In genomic region chrX:4137452-4138164, ce11 we compare ENCODE assay signal across 5 worm cellular contexts.
TF ChIP-seq lines count a peak whose summit lies in the region.

No protein-coding gene starts in this region.

TF ChIP-seq in whole organism, L1 larva, 84 proteins besides CTCF, POLR2A, EP300 and RAD21 (continued from another document and continues in another):
- TF ChIP-seq nhr-19 (GFP tag; conservative IDR thresholded peaks at IDR 0.05; lab: Robert Waterston, UW) (peak; percentile 29; the same call in 1 of the 2 replicates), blmp-1 (tag; optimal IDR thresholded peaks at IDR 0.05; lab: Kevin White, UChicago) (no peak), egl-13 (tag; optimal IDR thresholded peaks at IDR 0.05; lab: Kevin White, UChicago) (no peak), lin-13 (GFP tag; optimal IDR thresholded peaks at IDR 0.05; lab: Kevin White, UChicago) (no peak), nhr-85 (tag; lab: Kevin White, UChicago) (peak; percentile 67), nhr-71 (tag; optimal IDR thresholded peaks at IDR 0.05; lab: Kevin White, UChicago) (peak; percentile 64), unc-130 (tag; optimal IDR thresholded peaks at IDR 0.05; lab: Kevin White, UChicago) (no peak), elt-2 (tag; optimal IDR thresholded peaks at IDR 0.05; lab: Kevin White, UChicago) (no peak), irx-1 (tag; optimal IDR thresholded peaks at IDR 0.05; lab: Kevin White, UChicago) (no peak), sptf-1 (tag; optimal IDR thresholded peaks at IDR 0.05; lab: Kevin White, UChicago) (no peak), lin-15B (tag; optimal IDR thresholded peaks at IDR 0.05; lab: Kevin White, UChicago) (no peak), snpc-4 (tag; optimal IDR thresholded peaks at IDR 0.05; lab: Kevin White, UChicago) (no peak), ztf-11 (tag; optimal IDR thresholded peaks at IDR 0.05; lab: Kevin White, UChicago) (no peak), ceh-8 (GFP tag; optimal IDR thresholded peaks at IDR 0.05; lab: Kevin White, UChicago) (no peak), C16A3.4 (tag; optimal IDR thresholded peaks at IDR 0.05; lab: Kevin White, UChicago) (no peak), nhr-28 (tag; optimal IDR thresholded peaks at IDR 0.05; lab: Kevin White, UChicago) (no peak), efl-3 (GFP tag; optimal IDR thresholded peaks at IDR 0.05; lab: Kevin White, UChicago) (no peak), ceh-63 (GFP tag; optimal IDR thresholded peaks at IDR 0.05; lab: Kevin White, UChicago) (no peak), zag-1 (tag; optimal IDR thresholded peaks at IDR 0.05; lab: Kevin White, UChicago) (no peak), fkh-8 (tag; optimal IDR thresholded peaks at IDR 0.05; lab: Kevin White, UChicago) (peak; percentile 66), fkh-10 (GFP tag; optimal IDR thresholded peaks at IDR 0.05; lab: Kevin White, UChicago) (no peak), ets-5 (GFP tag; IDR thresholded peaks at IDR 0.05; lab: Robert Waterston, UW) (no peak), swsn-7 (tag; optimal IDR thresholded peaks at IDR 0.05; lab: Kevin White, UChicago) (peak; percentile 40), aha-1 (tag; optimal IDR thresholded peaks at IDR 0.05; lab: Kevin White, UChicago) (no peak), grh-1 (GFP tag; IDR thresholded peaks at IDR 0.05; lab: Robert Waterston, UW) (no peak), C04F5.9 (tag; optimal IDR thresholded peaks at IDR 0.05; lab: Kevin White, UChicago) (no peak), pax-3 (tag; optimal IDR thresholded peaks at IDR 0.05; lab: Kevin White, UChicago) (no peak), unc-98 (GFP tag; IDR thresholded peaks at IDR 0.05; lab: Robert Waterston, UW) (no peak)

TF ChIP-seq in whole organism, L2 larva, 48 proteins besides CTCF, POLR2A, EP300 and RAD21 (continued from another document and continues in another):
- no peak for TF ChIP-seq nhr-10 (tag; optimal IDR thresholded peaks at IDR 0.05; lab: Kevin White, UChicago)
- TF ChIP-seq sma-3 (GFP tag; optimal IDR thresholded peaks at IDR 0.05; lab: Kevin White, UChicago), result no peak
- TF ChIP-seq ZK546.5 (tag; optimal IDR thresholded peaks at IDR 0.05; lab: Kevin White, UChicago), result no peak
- TF ChIP-seq sem-4 (tag; optimal IDR thresholded peaks at IDR 0.05; lab: Kevin White, UChicago), result peak; percentile 72
- TF ChIP-seq lin-13 (GFP tag; optimal IDR thresholded peaks at IDR 0.05; lab: Kevin White, UChicago), result no peak
- TF ChIP-seq elt-3 (tag; optimal IDR thresholded peaks at IDR 0.05; lab: Kevin White, UChicago), result no peak
- TF ChIP-seq nhr-23 (tag; optimal IDR thresholded peaks at IDR 0.05; lab: Kevin White, UChicago), result no peak
- no peak for TF ChIP-seq lin-39 (tag; optimal IDR thresholded peaks at IDR 0.05; lab: Kevin White, UChicago)
- TF ChIP-seq gmeb-1 (tag; optimal IDR thresholded peaks at IDR 0.05; lab: Kevin White, UChicago), result peak; percentile 12
- TF ChIP-seq nhr-129 (tag; optimal IDR thresholded peaks at IDR 0.05; lab: Kevin White, UChicago), result peak; percentile 62
- no peak for TF ChIP-seq nhr-11 (tag; optimal IDR thresholded peaks at IDR 0.05; lab: Kevin White, UChicago)
- peak; percentile 3 for TF ChIP-seq Y55F3AM.14 (GFP tag; optimal IDR thresholded peaks at IDR 0.05; lab: Kevin White, UChicago)
- TF ChIP-seq R02D3.7 (tag; optimal IDR thresholded peaks at IDR 0.05; lab: Kevin White, UChicago), result no peak
- TF ChIP-seq snpc-4 (tag; optimal IDR thresholded peaks at IDR 0.05; lab: Kevin White, UChicago), result no peak
- no peak for TF ChIP-seq skn-1 (tag; optimal IDR thresholded peaks at IDR 0.05; lab: Kevin White, UChicago)
- TF ChIP-seq nhr-12 (tag; optimal IDR thresholded peaks at IDR 0.05; lab: Kevin White, UChicago), result no peak
- peak; percentile 40 for TF ChIP-seq ztf-4 (tag; optimal IDR thresholded peaks at IDR 0.05; lab: Kevin White, UChicago)
- TF ChIP-seq mbf-1 (tag; optimal IDR thresholded peaks at IDR 0.05; lab: Kevin White, UChicago), result no peak
- peak; percentile 47 for TF ChIP-seq nhr-25 (tag; optimal IDR thresholded peaks at IDR 0.05; lab: Kevin White, UChicago)
- TF ChIP-seq dmd-4 (tag; optimal IDR thresholded peaks at IDR 0.05; lab: Kevin White, UChicago), result no peak
- no peak for TF ChIP-seq nhr-6 (tag; optimal IDR thresholded peaks at IDR 0.05; lab: Kevin White, UChicago)
- peak; percentile 28 for TF ChIP-seq fos-1 (tag; optimal IDR thresholded peaks at IDR 0.05; lab: Kevin White, UChicago)
- no peak for TF ChIP-seq unc-39 (tag; optimal IDR thresholded peaks at IDR 0.05; lab: Kevin White, UChicago)
- no peak for TF ChIP-seq ama-1 (optimal IDR thresholded peaks at IDR 0.05; lab: Kevin White, UChicago)
- no peak for TF ChIP-seq nhr-21 (tag; optimal IDR thresholded peaks at IDR 0.05; lab: Kevin White, UChicago)
- TF ChIP-seq egl-27 (tag; optimal IDR thresholded peaks at IDR 0.05; lab: Kevin White, UChicago), result peak; percentile 47
- TF ChIP-seq C34F6.9 (tag; optimal IDR thresholded peaks at IDR 0.05; lab: Kevin White, UChicago), result peak; percentile 34
- TF ChIP-seq F13H6.1 (tag; optimal IDR thresholded peaks at IDR 0.05; lab: Kevin White, UChicago), result peak; percentile 34
- no peak for TF ChIP-seq crh-2 (tag; optimal IDR thresholded peaks at IDR 0.05; lab: Kevin White, UChicago)

TF ChIP-seq in whole organism, L3 larva, 47 proteins besides CTCF, POLR2A, EP300 and RAD21 (continued from another document):
- peak; percentile 41 for TF ChIP-seq nhr-23 (tag; optimal IDR thresholded peaks at IDR 0.05; lab: Kevin White, UChicago)
- peak; percentile 19 for TF ChIP-seq hmg-11 (tag; optimal IDR thresholded peaks at IDR 0.05; lab: Kevin White, UChicago)
- TF ChIP-seq nhr-43 (tag; optimal IDR thresholded peaks at IDR 0.05; lab: Kevin White, UChicago; ENCODE audit: poor library complexity, severe bottlenecking), result peak; percentile 65

TF ChIP-seq in whole organism, L4 larva, 104 proteins besides CTCF, POLR2A, EP300 and RAD21 (continued from another document and continues in another):
- TF ChIP-seq dmd-8 (GFP tag; IDR thresholded peaks at IDR 0.05; lab: Robert Waterston, UW), result no peak
- no peak for TF ChIP-seq saeg-2 (GFP tag; IDR thresholded peaks at IDR 0.05; lab: Robert Waterston, UW)
- no peak for TF ChIP-seq Y48G9A.11 (GFP tag; IDR thresholded peaks at IDR 0.05; lab: Robert Waterston, UW)
- TF ChIP-seq daf-12 (tag; optimal IDR thresholded peaks at IDR 0.05; lab: Kevin White, UChicago), result no peak
- no peak for TF ChIP-seq nhr-25 (tag; optimal IDR thresholded peaks at IDR 0.05; lab: Kevin White, UChicago; ENCODE audit: borderline replicate concordance, insufficient read depth)
- TF ChIP-seq nhr-48 (tag; optimal IDR thresholded peaks at IDR 0.05; lab: Kevin White, UChicago), result peak; percentile 55
- 0 out of 2 replicates have a peak, but pooled peaks have one; percentile 9 for TF ChIP-seq lin-1 (GFP tag; IDR thresholded peaks at IDR 0.05; lab: Robert Waterston, UW)
- no peak for TF ChIP-seq ceh-32 (tag; optimal IDR thresholded peaks at IDR 0.05; lab: Kevin White, UChicago; ENCODE audit: poor library complexity)
- TF ChIP-seq php-3 (GFP tag; IDR thresholded peaks at IDR 0.05; lab: Robert Waterston, UW), result no peak
- TF ChIP-seq hlh-11 (tag; optimal IDR thresholded peaks at IDR 0.05; lab: Kevin White, UChicago), result peak; percentile 64
- TF ChIP-seq dve-1 (tag; optimal IDR thresholded peaks at IDR 0.05; lab: Kevin White, UChicago; ENCODE audit: insufficient read depth), result peak; percentile 30
- peak; percentile 59 for TF ChIP-seq ctbp-1 (GFP tag; IDR thresholded peaks at IDR 0.05; lab: Robert Waterston, UW)
- no peak for TF ChIP-seq nhr-10 (tag; optimal IDR thresholded peaks at IDR 0.05; lab: Kevin White, UChicago)
- no peak for TF ChIP-seq egl-43 (GFP tag; IDR thresholded peaks at IDR 0.05; lab: Robert Waterston, UW)
- no peak for TF ChIP-seq F10B5.3 (tag; optimal IDR thresholded peaks at IDR 0.05; lab: Kevin White, UChicago)
- no peak for TF ChIP-seq unc-62 (GFP tag; optimal IDR thresholded peaks at IDR 0.05 in 1 of 2; lab: Kevin White, UChicago)
- TF ChIP-seq unc-62 (tag; optimal IDR thresholded peaks at IDR 0.05; lab: Kevin White, UChicago), result no peak
- peak in 1 of 2 experiments; percentile 21 for TF ChIP-seq lsy-2 (tag; optimal IDR thresholded peaks at IDR 0.05; lab: Kevin White, UChicago)
- TF ChIP-seq F37D6.2 (tag; optimal IDR thresholded peaks at IDR 0.05; lab: Kevin White, UChicago), result no peak
- peak in 1 of 2 experiments; percentile 56 for TF ChIP-seq hif-1 (tag; optimal IDR thresholded peaks at IDR 0.05; lab: Kevin White, UChicago)
- TF ChIP-seq nhr-77 (tag; optimal IDR thresholded peaks at IDR 0.05; lab: Kevin White, UChicago), result peak; percentile 49
- no peak for TF ChIP-seq F44E2.7 (GFP tag; IDR thresholded peaks at IDR 0.05; lab: Robert Waterston, UW)
- TF ChIP-seq lin-13 (GFP tag; optimal IDR thresholded peaks at IDR 0.05; lab: Kevin White, UChicago), result no peak
- TF ChIP-seq skn-1 (tag; optimal IDR thresholded peaks at IDR 0.05; lab: Kevin White, UChicago), result no peak
- TF ChIP-seq mxl-2 (GFP tag; conservative IDR thresholded peaks at IDR 0.05; lab: Robert Waterston, UW), result no peak
- no peak for TF ChIP-seq ces-1 (GFP tag; optimal IDR thresholded peaks at IDR 0.05; lab: Kevin White, UChicago)
- TF ChIP-seq ceh-20 (GFP tag; IDR thresholded peaks at IDR 0.05; lab: Robert Waterston, UW), result 0 out of 2 replicates have a peak, but pooled peaks have one; percentile 10
- TF ChIP-seq lin-15B (tag; optimal IDR thresholded peaks at IDR 0.05; lab: Kevin White, UChicago), result no peak
- TF ChIP-seq hmg-1.1 (GFP tag; IDR thresholded peaks at IDR 0.05; lab: Robert Waterston, UW), result no peak
- TF ChIP-seq pqm-1 (tag; optimal IDR thresholded peaks at IDR 0.05; lab: Kevin White, UChicago), result no peak
- no peak for TF ChIP-seq zip-2 (tag; optimal IDR thresholded peaks at IDR 0.05; lab: Kevin White, UChicago)
- peak; percentile 57 for TF ChIP-seq nhr-28 (tag; optimal IDR thresholded peaks at IDR 0.05; lab: Kevin White, UChicago)
- no peak for TF ChIP-seq madf-9 (GFP tag; conservative IDR thresholded peaks at IDR 0.05; lab: Robert Waterston, UW)
- TF ChIP-seq mdl-1 (tag; optimal IDR thresholded peaks at IDR 0.05; lab: Kevin White, UChicago), result peak in 1 of 2 experiments; percentile 75
- no peak for TF ChIP-seq R02D3.7 (tag; optimal IDR thresholded peaks at IDR 0.05; lab: Kevin White, UChicago)
- peak; percentile 53 for TF ChIP-seq mep-1 (tag; optimal IDR thresholded peaks at IDR 0.05; lab: Kevin White, UChicago)
- peak; percentile 40; the same call in 1 of the 2 replicates for TF ChIP-seq lin-38 (GFP tag; IDR thresholded peaks at IDR 0.05; lab: Robert Waterston, UW)
- peak; percentile 53 for TF ChIP-seq rbr-2 (tag; optimal IDR thresholded peaks at IDR 0.05; lab: Kevin White, UChicago)
- no peak for TF ChIP-seq snpc-4 (tag; optimal IDR thresholded peaks at IDR 0.05; lab: Kevin White, UChicago)
- no peak for TF ChIP-seq attf-4 (tag; optimal IDR thresholded peaks at IDR 0.05; lab: Kevin White, UChicago)
- TF ChIP-seq gei-8 (GFP tag; optimal IDR thresholded peaks at IDR 0.05; lab: Kevin White, UChicago), result no peak

TF ChIP-seq in whole organism, young adult, 124 proteins besides CTCF, POLR2A, EP300 and RAD21 (continued from another document):
- peak; percentile 43; the same call in 1 of the 2 replicates for TF ChIP-seq hsf-1 (GFP tag; IDR thresholded peaks at IDR 0.05; lab: Robert Waterston, UW)
- no peak for TF ChIP-seq dpl-1 (GFP tag; optimal IDR thresholded peaks at IDR 0.05; lab: Kevin White, UChicago)
- peak; percentile 58; the same call in 1 of the 2 replicates for TF ChIP-seq lin-26 (GFP tag; IDR thresholded peaks at IDR 0.05; lab: Robert Waterston, UW)
- no peak for TF ChIP-seq madf-6 (GFP tag; IDR thresholded peaks at IDR 0.05; lab: Robert Waterston, UW)
- TF ChIP-seq hlh-26 (GFP tag; conservative IDR thresholded peaks at IDR 0.05; lab: Robert Waterston, UW), result no peak
- TF ChIP-seq rcor-1 (GFP tag; IDR thresholded peaks at IDR 0.05; lab: Robert Waterston, UW), result no peak
